Worm (Caenorhabditis elegans) whole organism, young adult: ENCODE results near the gene ugt-51.

Experiments used
- K11D2.4 ChIP-seq: fragments of 200-800 bp; sonication (Bioruptor generic); IDR thresholded peaks from 2 replicates; pipeline ENCODE4 v1.3.6; 2022; ENCODE audit warnings: missing genetic modification reagents, missing genetic modification characterization, missing compliant biosample characterization
- nfya-1 ChIP-seq: sonication (generic microtip); optimal IDR thresholded peaks from 2 replicates; lab custom pipeline; 2017; ENCODE audit warnings: antibody characterized with exemption, missing compliant biosample characterization, missing genetic modification characterization, borderline replicate concordance; ENCODE audit not compliant: insufficient read depth
- ztf-3 ChIP-seq: fragments of 200-800 bp; sonication (Bioruptor generic); optimal IDR thresholded peaks from 2 replicates; lab custom pipeline; 2018; ENCODE audit warnings: mild to moderate bottlenecking, missing genetic modification characterization, missing compliant biosample characterization

DNA sequence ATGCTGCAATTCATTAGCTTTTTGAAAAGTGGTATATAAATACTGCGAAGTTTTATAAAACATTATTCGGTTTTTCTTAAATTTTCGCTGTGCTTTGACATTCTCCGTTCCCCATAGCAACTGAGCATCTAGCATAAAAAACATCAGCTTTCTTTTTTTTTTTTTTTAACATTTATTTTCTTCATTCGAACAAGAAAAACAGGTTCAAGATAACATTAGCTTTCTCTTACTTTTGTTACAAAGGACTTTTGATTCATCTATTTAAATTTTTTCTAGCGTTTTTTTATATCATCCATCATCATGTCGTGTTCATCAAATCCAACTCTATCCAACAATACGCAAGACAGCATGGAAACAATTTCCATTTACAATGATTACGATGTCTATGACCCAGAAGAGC is 39.2 kb downstream of the ugt-51 start, which contains the start of gene F14F9.3:
- TF ChIP-seq ztf-3 (GFP tag; lab: Kevin White, UChicago) (no peak), nfya-1 (tag; lab: Kevin White, UChicago) (no peak), K11D2.4 (GFP tag; lab: Robert Waterston, UW) (no peak)
